Worm (Caenorhabditis elegans) whole organism, midembryonic: ENCODE results near the gene skpo-3.

Experiments
- cog-1 ChIP-seq: sonication (generic microtip); optimal IDR thresholded peaks from 2 replicates; lab custom pipeline; 2016; ENCODE audit warnings: missing genetic modification characterization, missing compliant biosample characterization
- med-1 ChIP-seq: sonication (generic microtip); optimal IDR thresholded peaks from 2 replicates; lab custom pipeline; 2017; ENCODE audit warnings: missing genetic modification characterization, mild to moderate bottlenecking, missing compliant biosample characterization, antibody characterized with exemption, missing genetic modification reagents; ENCODE audit not compliant: insufficient read depth
- tab-1 ChIP-seq: fragments of 200-800 bp; sonication (Bioruptor generic); IDR thresholded peaks from 2 replicates; pipeline ENCODE4 v1.3.6; 2022; ENCODE audit warnings: missing genetic modification characterization, missing compliant biosample characterization

DNA sequence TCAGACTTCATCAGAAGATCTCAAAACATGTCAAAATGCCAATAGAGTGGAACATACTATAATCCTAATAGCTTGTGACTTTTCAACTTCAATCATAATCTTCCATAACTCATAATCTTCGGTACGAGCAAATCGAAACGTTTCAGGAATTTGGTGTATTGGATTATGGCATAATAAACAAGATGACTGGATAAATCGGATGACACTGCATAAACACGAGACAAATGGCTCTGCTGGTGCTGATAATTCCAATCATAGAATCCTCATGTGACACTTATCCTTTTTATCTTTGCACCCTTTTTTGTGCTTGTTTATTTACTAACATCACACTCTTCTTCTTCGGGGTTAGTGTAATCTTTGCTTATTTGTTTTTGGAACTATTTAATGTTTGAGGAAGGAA is 37.4 kb downstream of the skpo-3 start:
- no peak for TF ChIP-seq tab-1
- TF ChIP-seq cog-1 (tag; lab: Kevin White, UChicago): no peak
- TF ChIP-seq med-1 (GFP tag; lab: Kevin White, UChicago): no peak
